Worm (Caenorhabditis elegans): ENCODE data around the gene Y70C5C.1.

DNA sequence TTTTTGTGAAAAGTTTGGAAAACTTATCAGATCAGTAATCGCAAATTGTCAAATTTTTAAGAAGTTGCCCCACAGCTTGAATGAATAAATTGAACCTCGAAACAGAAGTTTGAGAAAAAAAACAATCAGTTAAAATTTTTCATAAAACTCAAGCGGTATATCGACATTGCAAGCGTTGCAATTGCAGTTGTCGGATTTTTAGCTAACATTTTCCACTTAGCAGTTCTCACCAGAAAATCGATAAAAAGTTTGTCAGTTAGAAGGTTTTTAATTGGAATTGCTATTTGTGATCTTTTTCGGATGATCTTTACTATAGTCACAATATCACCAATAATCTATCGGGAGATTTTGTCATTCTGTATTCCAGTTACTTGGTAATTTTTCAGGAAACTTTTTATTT, 14.3 kb upstream of the Y70C5C.1 start, which contains the start of gene srw-43:
- no peak for TF ChIP-seq jun-1 (tag; optimal IDR thresholded peaks at IDR 0.05)
- TF ChIP-seq nhr-43 (tag; optimal IDR thresholded peaks at IDR 0.05; ENCODE audit: poor library complexity, severe bottlenecking), result no peak
- TF ChIP-seq ama-1 (optimal IDR thresholded peaks at IDR 0.05), result no peak
- no peak for TF ChIP-seq ztf-11 (tag; optimal IDR thresholded peaks at IDR 0.05)

Data from whole organism, L3 larva.